Worm (Caenorhabditis elegans) whole organism, L3 larva: ENCODE data around the gene F41B5.12.

Experiments
- ceh-82 ChIP-seq: fragments of 150-350 bp; optimal IDR thresholded peaks from 2 replicates; lab custom pipeline; 2014; ENCODE audit warnings: missing biosample characterization, missing genetic modification characterization
- elt-3 ChIP-seq, 3 experiments: fragments of 150-350 bp in 1 of 3; sonication (generic microtip) in 2 of 3; optimal IDR thresholded peaks; 2 replicates in 2 of 3; 4 replicates in 1 of 3; lab custom pipeline; 2014 to 2017; ENCODE audit warnings: missing biosample characterization in 3 of 3, missing genetic modification characterization in 3 of 3
- fkh-10 ChIP-seq: sonication (generic microtip); optimal IDR thresholded peaks from 2 replicates; lab custom pipeline; 2017; ENCODE audit warnings: missing biosample characterization, missing genetic modification reagents, missing genetic modification characterization
- nhr-28 ChIP-seq: fragments of 150-350 bp; optimal IDR thresholded peaks from 2 replicates; lab custom pipeline; 2014; ENCODE audit warnings: missing biosample characterization, missing genetic modification characterization
- unc-62 ChIP-seq: fragments of 150-350 bp; sonication (generic microtip); optimal IDR thresholded peaks from 4 replicates; lab custom pipeline; 2014; ENCODE audit warnings: missing biosample characterization, missing genetic modification reagents, missing genetic modification characterization

DNA sequence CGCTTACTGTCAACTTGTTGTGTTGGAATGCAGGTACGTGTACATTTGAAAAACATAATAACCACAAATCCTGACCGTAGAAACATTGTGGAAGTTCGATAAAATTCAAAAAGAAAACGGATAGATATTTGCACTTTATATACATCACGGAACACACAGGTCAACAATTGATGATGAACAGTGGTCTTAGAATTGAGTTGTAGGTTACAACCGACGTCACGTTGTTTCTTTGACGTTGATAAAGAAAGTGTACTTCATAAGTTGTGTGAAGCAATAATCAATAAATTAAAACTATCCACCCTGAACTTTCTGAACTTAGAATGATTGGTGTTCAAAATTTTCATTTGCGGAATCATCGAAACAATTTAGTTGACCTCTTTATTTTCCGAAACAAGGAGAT is 11.0 kb downstream of the F41B5.12 start, which contains the start of gene Y5H2A.1:
- TF ChIP-seq unc-62 (GFP tag; lab: Kevin White, UChicago) (no peak), nhr-28 (no peak), fkh-10 (no peak), ceh-82 (no peak), elt-3 (tag; optimal IDR thresholded peaks at IDR 0.05; lab: Kevin White, UChicago) (no peak)
